Worm (Caenorhabditis elegans) whole organism, dauer: ENCODE measurements around the gene K07H8.9.

ENCODE experiments used
- unc-62 ChIP-seq: sonication (generic microtip); optimal IDR thresholded peaks from 2 replicates; lab custom pipeline; 2017; ENCODE audit warnings: missing biosample characterization, missing genetic modification reagents, missing genetic modification characterization

The K07H8.9 gene

DNA sequence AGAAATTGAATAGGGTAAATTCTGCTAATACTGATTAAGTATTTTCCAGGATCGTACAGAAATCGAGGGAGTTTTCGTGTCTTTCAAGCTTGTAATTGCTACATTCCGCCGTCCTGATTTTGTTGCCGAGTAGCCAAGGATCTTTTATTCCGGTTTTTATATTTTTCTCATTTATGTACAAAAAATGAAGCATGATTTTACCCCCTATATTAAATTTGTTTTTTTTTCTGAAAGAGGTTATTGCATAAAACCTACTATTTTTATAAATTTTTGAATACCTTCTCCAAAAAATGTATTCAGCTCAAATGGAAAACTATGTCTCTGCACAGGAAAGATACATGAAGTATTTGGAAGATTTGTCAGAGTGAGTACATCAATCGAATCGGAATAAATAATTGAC lies 13.4 kb upstream of the K07H8.9 start, which contains the start of gene F35H10.6:
Gene F35H10.6 (plus strand): TSS at position 301 of the 400 bp plus-strand sequence.
- no peak for TF ChIP-seq unc-62 (GFP tag; lab: Kevin White, UChicago)

ce11 chrIV:8297192-8297591 lies 10.9 kb upstream of the K07H8.9 start, which contains the start of gene nprl-3:
nprl-3 (plus strand) TSS chrIV:8297492.
- TF ChIP-seq unc-62 (GFP tag; lab: Kevin White, UChicago): no peak

DNA sequence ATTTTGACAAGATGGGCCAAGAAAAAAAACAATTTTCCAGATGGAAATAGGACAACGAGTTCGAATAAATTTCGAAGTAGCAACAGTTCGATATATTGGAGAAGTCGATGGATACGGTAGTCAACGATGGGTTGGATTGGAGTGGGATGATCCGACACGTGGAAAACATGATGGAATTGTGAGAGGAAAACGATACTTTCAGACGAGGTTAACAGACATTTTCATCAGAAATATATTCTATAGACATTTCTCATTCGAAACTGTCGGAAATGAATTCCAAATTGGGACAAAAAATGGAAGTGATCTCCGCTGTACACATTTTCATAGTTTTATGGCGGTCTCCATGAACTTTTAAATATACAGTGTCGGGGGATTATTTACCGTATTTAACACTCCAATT lies 8.4 kb upstream of the K07H8.9 start, which contains the start of gene tbce-1:
Gene tbce-1 (plus strand): TSS at position 41 of the 400 bp plus-strand sequence.
- TF ChIP-seq unc-62 (GFP tag; lab: Kevin White, UChicago): no peak

DNA sequence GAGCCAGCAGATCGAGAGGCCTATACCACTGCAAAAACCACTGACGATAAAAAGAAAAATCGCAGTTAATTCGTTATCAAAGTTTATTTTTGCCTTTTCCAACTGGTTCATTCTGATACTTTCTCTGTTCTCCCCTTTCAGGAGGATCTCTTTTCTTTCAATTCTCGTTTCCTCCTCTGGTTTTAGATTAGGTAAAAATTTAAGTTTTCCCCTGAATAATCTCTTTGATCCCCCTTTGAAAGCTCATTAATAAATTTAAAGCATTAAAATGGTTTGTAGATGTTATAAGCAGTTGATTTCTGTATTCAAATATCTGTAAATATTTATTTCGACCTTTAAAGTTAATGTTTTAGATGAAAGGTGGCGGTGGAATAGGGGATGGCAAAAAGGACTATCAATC lies 5.0 kb upstream of the K07H8.9 start, which contains the start of gene K07H8.2:
Gene K07H8.2 (plus strand): TSS at position 301 of the 400 bp plus-strand sequence.
- no peak for TF ChIP-seq unc-62 (GFP tag; lab: Kevin White, UChicago)

ce11 chrIV:8289580-8290323 lies 3.5 kb upstream of the K07H8.9 start, which contains the start of gene daf-31:
daf-31 (plus strand) TSS chrIV:8290273.
- no peak for TF ChIP-seq unc-62 (GFP tag; lab: Kevin White, UChicago)

- TF ChIP-seq unc-62 (GFP tag; lab: Kevin White, UChicago): no peak
Observed at ce11 chrIV:8289505-8289579, 3.1 kb upstream of the K07H8.9 start, which contains the start of gene nucl-1. nucl-1 (minus strand) TSS chrIV:8289530.

DNA sequence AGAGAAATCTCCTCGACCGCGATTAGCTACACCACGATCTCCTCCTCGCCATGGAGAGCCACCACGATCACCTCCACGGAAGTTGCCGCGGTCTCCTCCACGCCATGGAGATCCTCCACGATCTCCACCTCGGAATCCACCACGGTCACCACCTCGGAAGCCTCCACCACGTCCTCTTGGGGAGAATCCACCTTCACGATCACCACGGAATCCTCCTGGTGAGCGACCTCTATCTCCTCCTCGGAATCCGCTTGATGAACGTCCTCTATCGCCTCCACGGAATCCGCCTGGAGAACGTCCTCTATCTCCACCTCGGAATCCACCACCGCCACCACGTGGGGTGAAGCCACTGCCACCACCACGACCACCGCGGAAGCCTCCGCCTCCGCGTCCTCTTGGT lies 2.8 kb upstream of the K07H8.9 start:
- no peak for TF ChIP-seq unc-62 (GFP tag; lab: Kevin White, UChicago)

DNA sequence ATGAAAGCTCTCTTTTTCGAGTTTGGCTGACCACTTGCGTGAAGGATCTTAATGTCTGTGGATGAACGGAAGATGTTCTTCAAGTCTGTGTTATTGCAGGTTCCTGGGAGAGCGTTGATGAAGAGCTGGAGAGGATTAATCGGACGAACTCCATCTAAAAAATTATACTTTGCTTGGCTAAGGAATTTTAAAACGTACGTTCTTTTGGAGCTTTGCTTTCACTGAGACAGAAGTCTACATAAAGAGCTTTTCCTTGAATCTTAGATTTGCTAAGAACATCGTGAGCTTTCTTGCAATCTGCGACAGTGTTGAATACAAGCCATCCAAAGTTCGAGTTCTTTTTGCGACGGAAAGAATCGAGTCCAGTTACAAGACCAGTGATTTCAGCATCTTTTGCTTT lies 1.0 kb upstream of the K07H8.9 start:
- no peak for TF ChIP-seq unc-62 (GFP tag; lab: Kevin White, UChicago)

- no peak for TF ChIP-seq unc-62 (GFP tag; lab: Kevin White, UChicago)
Observed at ce11 chrIV:8283214-8283613, 3.1 kb downstream of the K07H8.9 start.

ce11 chrIV:8276609-8277008 lies 9.7 kb downstream of the K07H8.9 start, which contains the start of gene K07H8.12:
K07H8.12 (minus strand) TSS chrIV:8276709.
- TF ChIP-seq unc-62 (GFP tag; lab: Kevin White, UChicago): no peak

- TF ChIP-seq unc-62 (GFP tag; lab: Kevin White, UChicago): no peak
Observed at ce11 chrIV:8275232-8275631, 11.0 kb downstream of the K07H8.9 start, which contains the start of gene K07H8.11. K07H8.11 (minus strand) TSS chrIV:8275332.

DNA sequence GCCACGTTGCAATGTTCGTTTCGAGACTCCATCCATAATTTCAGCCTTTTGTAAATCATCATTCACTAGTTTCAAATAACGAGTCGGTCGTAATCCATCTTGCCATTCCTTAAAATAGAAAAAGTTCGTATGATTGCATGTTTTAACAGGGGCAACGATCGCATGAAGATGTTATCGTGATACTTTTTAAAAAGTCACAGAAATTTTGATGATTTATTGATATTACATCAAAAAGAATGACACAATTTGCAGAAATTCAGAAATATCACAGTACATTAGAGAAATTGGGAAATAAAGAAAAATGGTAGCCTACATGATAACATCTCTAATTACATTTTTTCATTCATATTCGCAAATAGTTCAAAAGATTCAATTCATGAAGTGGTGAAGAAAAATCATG lies 12.9 kb downstream of the K07H8.9 start:
- no peak for TF ChIP-seq unc-62 (GFP tag; lab: Kevin White, UChicago)

DNA sequence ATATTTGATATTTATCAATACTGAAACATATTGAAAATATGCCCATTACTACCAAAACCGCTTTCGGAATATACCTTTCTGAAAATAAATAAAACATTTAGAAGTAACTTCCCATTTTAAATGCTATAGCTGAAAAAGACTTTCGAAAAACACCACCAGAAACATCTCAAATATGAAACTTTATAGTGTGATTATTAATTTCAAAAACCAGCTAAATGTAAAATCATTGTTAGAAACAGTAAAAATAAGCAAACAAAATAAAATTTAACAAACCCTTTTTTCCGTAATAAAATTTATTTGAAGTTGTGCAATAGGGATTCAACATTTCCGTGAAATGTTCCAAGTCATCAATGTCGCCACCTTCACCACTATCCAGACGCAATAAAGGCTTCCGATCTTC lies 18.3 kb downstream of the K07H8.9 start, which contains the start of the genes K07H8.5 and K07H8.8:
Gene K07H8.5 (plus strand): TSS at position 301 of the 400 bp plus-strand sequence.
Gene K07H8.8 (minus strand): TSS at position 389 of the 400 bp plus-strand sequence.
- no peak for TF ChIP-seq unc-62 (GFP tag; lab: Kevin White, UChicago)

DNA sequence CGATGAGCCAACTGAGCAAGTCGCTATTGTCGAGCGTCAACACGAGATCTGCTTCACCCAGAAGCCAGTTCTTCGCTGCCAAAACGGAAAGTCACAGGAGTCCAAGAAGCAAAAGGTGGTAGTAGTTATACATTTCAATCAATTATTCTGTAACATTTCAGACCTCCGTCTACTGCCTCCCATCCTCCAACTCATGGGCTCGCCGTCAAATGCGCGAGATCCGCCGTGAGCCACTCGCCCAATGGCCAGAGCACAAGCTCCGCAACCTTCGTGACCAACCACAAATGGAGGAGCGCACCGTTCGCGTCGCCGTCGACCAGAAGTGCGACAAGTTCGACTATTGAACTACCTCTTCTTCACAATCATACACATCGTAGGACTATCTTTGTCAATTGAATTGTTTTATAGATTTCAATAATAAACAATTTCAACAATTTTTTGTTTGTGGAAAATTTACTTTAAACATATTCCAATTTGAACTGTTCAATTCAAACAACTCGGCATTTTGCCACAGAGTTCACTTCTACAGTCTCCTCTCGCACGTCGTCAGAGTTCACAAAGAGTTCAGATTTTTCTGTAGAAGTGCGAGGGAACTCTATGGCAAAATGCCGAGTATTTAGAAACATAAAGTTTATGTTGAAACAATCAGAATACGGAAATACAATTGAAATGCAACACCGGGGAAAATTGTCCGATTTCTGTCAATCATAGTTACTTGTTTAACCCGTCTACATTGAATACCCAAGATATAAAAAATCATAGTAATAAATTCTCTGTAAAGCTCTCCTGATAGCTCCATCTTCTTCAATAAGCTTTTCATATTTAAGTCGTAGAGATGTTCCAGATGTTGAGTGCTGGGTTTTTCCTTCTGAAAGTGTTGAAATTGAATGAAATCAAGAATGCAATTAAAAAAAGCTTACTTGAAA lies 20.0 kb downstream of the K07H8.9 start:
- TF ChIP-seq unc-62 (GFP tag; lab: Kevin White, UChicago): no peak

ce11 chrIV:8262671-8263070 lies 23.6 kb downstream of the K07H8.9 start:
- TF ChIP-seq unc-62 (GFP tag; lab: Kevin White, UChicago): no peak
